Fruit fly (Drosophila melanogaster) Kc167 (cell line): ENCODE results near the gene Ced-12.

Experiments
- Myc ChIP-seq: fragments of >200 bp; optimal IDR thresholded peaks from 2 replicates; lab custom pipeline; 2017; ENCODE audit warnings: missing external identifiers
- Sin3A ChIP-seq: fragments of >200 bp; optimal IDR thresholded peaks from 2 replicates; lab custom pipeline; 2018; ENCODE audit warnings: missing external identifiers
- h ChIP-seq: fragments of >200 bp; optimal IDR thresholded peaks from 3 replicates; lab custom pipeline; 2018; ENCODE audit warnings: missing external identifiers
- insv ChIP-seq: fragments of >200 bp; optimal IDR thresholded peaks from 3 replicates; lab custom pipeline; 2018; ENCODE audit warnings: missing external identifiers
- psq ChIP-seq: fragments of >200 bp; optimal IDR thresholded peaks from 2 replicates; lab custom pipeline; 2017; ENCODE audit warnings: missing external identifiers
- ttk ChIP-seq: sonication (Bioruptor generic); optimal IDR thresholded peaks from 2 replicates; lab custom pipeline; 2017; ENCODE audit warnings: missing external identifiers

DNA sequence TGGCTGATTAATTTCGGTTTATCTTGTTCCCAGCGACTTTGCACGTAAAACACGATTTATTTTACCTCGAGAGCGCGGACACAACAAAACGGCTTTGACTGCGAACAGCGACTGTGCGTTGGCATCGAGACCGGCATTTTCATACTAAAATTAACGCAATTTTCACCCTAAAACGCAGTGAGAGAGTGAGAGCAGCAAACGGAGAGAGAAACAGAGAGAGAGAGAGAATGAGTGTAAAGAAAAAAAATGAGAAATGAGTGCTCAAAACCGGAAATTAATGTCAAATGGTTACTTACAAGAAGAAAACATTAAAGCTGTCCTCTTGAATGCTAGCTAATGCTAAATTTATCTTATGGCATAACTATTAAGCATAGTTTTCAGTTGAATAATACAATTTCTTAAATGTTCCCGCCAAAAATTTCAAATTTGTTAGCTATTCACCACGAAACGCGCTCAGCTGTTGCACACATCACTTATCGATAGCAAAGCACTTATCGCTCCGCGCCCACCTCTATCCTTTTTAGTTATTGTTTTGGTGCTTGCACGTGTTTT lies 41.7 kb upstream of the Ced-12 start, which contains the start of the genes JhI-21, RpL7-like and CG34164:
- TF ChIP-seq psq (lab: Kevin White, UChicago): no peak
- no peak for TF ChIP-seq insv (lab: Kevin White, UChicago)
- TF ChIP-seq ttk (lab: Kevin White, UChicago): no peak
- no peak for TF ChIP-seq h (lab: Kevin White, UChicago)
- no peak for TF ChIP-seq Myc (lab: Kevin White, UChicago)
- TF ChIP-seq Sin3A (lab: Kevin White, UChicago): no peak
